Worm (Caenorhabditis elegans) whole organism, L4 larva: ENCODE results near the gene T24D8.6.

Source experiments
- R02D3.7 ChIP-seq: fragments of 150-350 bp; sonication (generic microtip); optimal IDR thresholded peaks from 3 replicates; lab custom pipeline; 2014; ENCODE audit warnings: missing biosample characterization, missing genetic modification characterization
- ZK337.2 ChIP-seq: fragments of 200-800 bp; sonication (Bioruptor generic); IDR thresholded peaks from 2 replicates; pipeline ENCODE4 v1.3.6; 2022; ENCODE audit warnings: missing genetic modification reagents, missing genetic modification characterization, missing compliant biosample characterization
- ZK546.5 ChIP-seq, 2 experiments: sonication (generic microtip); optimal IDR thresholded peaks; 2 replicates each; lab custom pipeline; 2017; ENCODE audit warnings: missing biosample characterization in 2 of 2, missing genetic modification characterization in 2 of 2
- aha-1 ChIP-seq: fragments of 150-350 bp; peaks from one replicate; lab custom pipeline; 2014; ENCODE audit warnings: missing biosample characterization, missing genetic modification characterization
- ama-1 ChIP-seq: fragments of 150-350 bp; optimal IDR thresholded peaks from 2 replicates; lab custom pipeline; 2014; ENCODE audit warnings: inconsistent platforms, mixed read lengths
- ceh-44 ChIP-seq: fragments of 200-800 bp; sonication (Bioruptor generic); IDR thresholded peaks from 2 replicates; pipeline ENCODE4 v1.3.6; 2022; ENCODE audit warnings: missing genetic modification reagents, missing genetic modification characterization, missing compliant biosample characterization
- cey-2 ChIP-seq: sonication (generic microtip); optimal IDR thresholded peaks from 3 replicates; lab custom pipeline; 2017; ENCODE audit warnings: missing genetic modification characterization, mild to moderate bottlenecking, missing compliant biosample characterization, antibody characterized with exemption, borderline replicate concordance; ENCODE audit not compliant: insufficient read depth
- daf-16 ChIP-seq, 3 experiments: sonication (generic microtip); optimal IDR thresholded peaks; 2 replicates each; lab custom pipeline; 2016 to 2017; ENCODE audit warnings: missing genetic modification characterization in 3 of 3, missing genetic modification reagents in 3 of 3, mild to moderate bottlenecking in 2 of 3, missing compliant biosample characterization in 2 of 3, missing biosample characterization in 1 of 3, moderate library complexity in 1 of 3
- dmd-8 ChIP-seq: fragments of 200-800 bp; sonication (Bioruptor generic); IDR thresholded peaks from 2 replicates; pipeline ENCODE4 v1.3.6; 2022; ENCODE audit warnings: missing genetic modification characterization, missing compliant biosample characterization
- dmd-9 ChIP-seq: fragments of 200-800 bp; sonication (Bioruptor generic); IDR thresholded peaks from 2 replicates; pipeline ENCODE4 v1.3.6; 2022; ENCODE audit warnings: missing genetic modification reagents, missing genetic modification characterization, missing compliant biosample characterization
- dpl-1 ChIP-seq: fragments of 150-350 bp; optimal IDR thresholded peaks from 2 replicates; lab custom pipeline; 2014; ENCODE audit warnings: missing biosample characterization, missing genetic modification reagents, missing genetic modification characterization
- duxl-1 ChIP-seq: sonication (generic microtip); optimal IDR thresholded peaks from 2 replicates; lab custom pipeline; 2016; ENCODE audit warnings: mild to moderate bottlenecking, missing genetic modification characterization, moderate library complexity, missing compliant biosample characterization; ENCODE audit not compliant: poor library complexity
- dve-1 ChIP-seq: sonication (generic microtip); optimal IDR thresholded peaks from 2 replicates; lab custom pipeline; 2017; ENCODE audit warnings: antibody characterized with exemption, mild to moderate bottlenecking, missing genetic modification characterization, missing compliant biosample characterization; ENCODE audit not compliant: insufficient read depth
- hlh-11 ChIP-seq: fragments of 200-800 bp; sonication (Bioruptor generic); optimal IDR thresholded peaks from 2 replicates; lab custom pipeline; 2018; ENCODE audit warnings: mild to moderate bottlenecking, missing genetic modification characterization, missing compliant biosample characterization
- hlh-30 ChIP-seq: sonication (generic microtip); optimal IDR thresholded peaks from 2 replicates; lab custom pipeline; 2017; ENCODE audit warnings: antibody characterized with exemption, mild to moderate bottlenecking, missing genetic modification characterization, missing compliant biosample characterization; ENCODE audit not compliant: insufficient read depth
- lim-7 ChIP-seq: fragments of 200-800 bp; sonication (Bioruptor generic); IDR thresholded peaks from 2 replicates; pipeline ENCODE4 v1.3.6; 2022; ENCODE audit warnings: missing genetic modification characterization, missing compliant biosample characterization
- lin-13 ChIP-seq: fragments of 150-350 bp; optimal IDR thresholded peaks from 2 replicates; lab custom pipeline; 2014; ENCODE audit warnings: missing biosample characterization, missing genetic modification reagents, missing genetic modification characterization
- lin-15B ChIP-seq: fragments of 150-350 bp; sonication (generic microtip); optimal IDR thresholded peaks from 3 replicates; lab custom pipeline; 2014; ENCODE audit warnings: missing biosample characterization, missing genetic modification characterization
- lin-38 ChIP-seq: fragments of 200-800 bp; sonication (Bioruptor generic); IDR thresholded peaks from 2 replicates; pipeline ENCODE4 v1.3.6; 2022; ENCODE audit warnings: missing genetic modification reagents, missing genetic modification characterization, missing compliant biosample characterization
- lir-3 ChIP-seq: sonication (generic microtip); optimal IDR thresholded peaks from 2 replicates; lab custom pipeline; 2016; ENCODE audit warnings: mild to moderate bottlenecking, missing genetic modification characterization, missing compliant biosample characterization
- lsy-2 ChIP-seq, 2 experiments: fragments of 150-350 bp in 1 of 2; sonication (generic microtip) in 1 of 2; optimal IDR thresholded peaks; 2 replicates each; lab custom pipeline; 2014 to 2017; ENCODE audit warnings: missing biosample characterization in 2 of 2, missing genetic modification characterization in 2 of 2
- mdl-1 ChIP-seq, 2 experiments: fragments of 150-350 bp in 1 of 2; sonication (generic microtip) in 1 of 2; optimal IDR thresholded peaks; 2 replicates each; lab custom pipeline; 2014 to 2017; ENCODE audit warnings: missing biosample characterization in 2 of 2, missing genetic modification characterization in 2 of 2
- mdt-29 ChIP-seq: fragments of 200-800 bp; sonication (Bioruptor generic); IDR thresholded peaks from 2 replicates; pipeline ENCODE4 v1.3.6; 2022; ENCODE audit warnings: missing genetic modification reagents, missing genetic modification characterization, missing compliant biosample characterization
- mep-1 ChIP-seq: fragments of 150-350 bp; sonication (generic microtip); optimal IDR thresholded peaks from 3 replicates; lab custom pipeline; 2014; ENCODE audit warnings: missing biosample characterization, missing genetic modification characterization
- mes-2 ChIP-seq: sonication (generic microtip); optimal IDR thresholded peaks from 2 replicates; lab custom pipeline; 2016; ENCODE audit warnings: missing genotype, mild to moderate bottlenecking, missing genetic modification characterization, missing compliant biosample characterization; ENCODE audit not compliant: poor library complexity, severe bottlenecking
- nhr-10 ChIP-seq: fragments of 150-350 bp; optimal IDR thresholded peaks from 2 replicates; lab custom pipeline; 2014; ENCODE audit warnings: missing biosample characterization, missing genetic modification characterization
- nhr-102 ChIP-seq: sonication (generic microtip); optimal IDR thresholded peaks from 2 replicates; lab custom pipeline; 2016; ENCODE audit warnings: mild to moderate bottlenecking, missing genetic modification characterization, moderate library complexity, missing compliant biosample characterization
- nhr-6 ChIP-seq: fragments of 150-350 bp; optimal IDR thresholded peaks from 2 replicates; lab custom pipeline; 2014; ENCODE audit warnings: missing biosample characterization, missing genetic modification characterization
- nhr-77 ChIP-seq: fragments of 150-350 bp; optimal IDR thresholded peaks from 2 replicates; lab custom pipeline; 2014; ENCODE audit warnings: missing biosample characterization, missing genetic modification characterization
- pqm-1 ChIP-seq: sonication (generic microtip); optimal IDR thresholded peaks from 2 replicates; lab custom pipeline; 2017; ENCODE audit warnings: missing biosample characterization, missing genetic modification characterization
- skn-1 ChIP-seq: fragments of 150-350 bp; optimal IDR thresholded peaks from 2 replicates; lab custom pipeline; 2014; ENCODE audit warnings: missing biosample characterization, missing genetic modification characterization
- snpc-1.2 ChIP-seq: fragments of 200-800 bp; sonication (Bioruptor generic); IDR thresholded peaks from 2 replicates; pipeline ENCODE4 v1.3.6; 2022; ENCODE audit warnings: missing genetic modification reagents, missing genetic modification characterization, missing compliant biosample characterization
- snpc-4 ChIP-seq: fragments of 150-350 bp; optimal IDR thresholded peaks from 2 replicates; lab custom pipeline; 2014; ENCODE audit warnings: missing biosample characterization, missing genetic modification characterization
- unc-62 ChIP-seq, 3 experiments: fragments of 150-350 bp in 1 of 3; sonication (generic microtip); optimal IDR thresholded peaks in 2 of 3; peaks in 1 of 3; 1 replicate in 1 of 3; 2 replicates in 2 of 3; lab custom pipeline; 2014 to 2017; ENCODE audit warnings: missing biosample characterization in 3 of 3, missing genetic modification characterization in 3 of 3, missing genetic modification reagents in 3 of 3, missing genotype in 1 of 3
- vab-7 ChIP-seq: fragments of 200-800 bp; sonication (Bioruptor generic); IDR thresholded peaks from 2 replicates; pipeline ENCODE4 v1.3.6; 2022; ENCODE audit warnings: missing genetic modification reagents, missing genetic modification characterization, missing compliant biosample characterization
- zag-1 ChIP-seq: fragments of 150-350 bp; optimal IDR thresholded peaks from 2 replicates; lab custom pipeline; 2014; ENCODE audit warnings: missing biosample characterization, missing genetic modification characterization

Gene T24D8.6

ce11 chrX:2338210-2338609 is 27.6 kb downstream of the T24D8.6 start, which contains the start of gene nlp-45:
nlp-45 (minus strand) TSS chrX:2338310.
- TF ChIP-seq dmd-9 (GFP tag; lab: Robert Waterston, UW) = no peak
- no peak for TF ChIP-seq dmd-8 (GFP tag; lab: Robert Waterston, UW)
- TF ChIP-seq lin-15B (tag; lab: Kevin White, UChicago) = no peak
- TF ChIP-seq ZK546.5 (tag; optimal IDR thresholded peaks at IDR 0.05; lab: Kevin White, UChicago) = no peak
- TF ChIP-seq nhr-77 (tag; lab: Kevin White, UChicago) = no peak
- no peak for TF ChIP-seq skn-1 (tag; lab: Kevin White, UChicago)
- TF ChIP-seq pqm-1 (tag; lab: Kevin White, UChicago) = no peak
- no peak for TF ChIP-seq cey-2 (tag; lab: Kevin White, UChicago)
- TF ChIP-seq snpc-4 = no peak

DNA sequence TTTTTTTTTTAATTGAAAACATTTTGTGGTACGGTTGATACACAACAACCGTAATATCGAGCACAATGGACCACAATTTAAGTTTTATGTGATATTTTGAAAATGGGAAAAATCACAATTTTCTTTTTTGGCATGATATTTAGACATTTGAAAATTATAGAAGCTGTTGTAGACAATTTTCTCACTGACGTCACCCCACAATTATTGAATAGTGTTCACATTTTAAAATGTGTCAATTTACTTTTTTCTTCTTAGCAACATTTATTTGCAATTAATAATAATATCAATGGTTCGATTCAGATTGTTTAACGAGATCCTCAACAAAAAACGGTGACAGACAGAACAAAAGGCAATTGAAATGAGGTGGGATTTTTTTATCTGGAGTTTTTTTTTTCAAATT is 30.4 kb downstream of the T24D8.6 start, which contains the start of gene T01B6.1:
TSS of gene T01B6.1 (plus strand) at position 301 of the 400 bp plus-strand sequence.
- TF ChIP-seq unc-62 (GFP tag; optimal IDR thresholded peaks at IDR 0.05 in 1 of 2; lab: Kevin White, UChicago) (peak in 1 of 2 experiments; percentile 11), unc-62 (tag; optimal IDR thresholded peaks at IDR 0.05; lab: Kevin White, UChicago) (no peak), lir-3 (tag; lab: Kevin White, UChicago) (no peak)

DNA sequence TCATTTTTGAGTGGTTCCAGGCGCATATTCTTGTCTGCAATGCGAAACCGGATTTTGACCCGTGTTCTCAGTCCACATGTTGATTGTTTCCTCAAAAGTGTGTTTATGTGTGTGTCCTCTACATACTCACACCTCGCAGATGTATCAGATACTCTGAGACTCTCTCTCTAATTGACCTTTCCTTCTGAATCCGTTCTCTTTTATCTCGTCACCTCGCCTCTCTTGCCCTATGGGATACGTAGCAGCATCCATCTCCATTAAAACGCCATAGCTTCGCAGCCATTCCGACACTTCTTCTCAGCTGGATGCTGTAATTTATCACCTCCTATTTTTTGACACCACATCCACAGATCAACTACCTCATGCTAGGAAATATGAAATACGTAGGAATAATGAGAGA is 35.3 kb downstream of the T24D8.6 start:
- TF ChIP-seq nhr-6 (tag; lab: Kevin White, UChicago) = no peak
- no peak for TF ChIP-seq nhr-102
- no peak for TF ChIP-seq ZK337.2 (GFP tag; lab: Robert Waterston, UW)
- TF ChIP-seq aha-1 (tag; lab: Kevin White, UChicago) = peak; percentile 95
- peak in 1 of 2 experiments; percentile 24 for TF ChIP-seq unc-62 (GFP tag; optimal IDR thresholded peaks at IDR 0.05 in 1 of 2; lab: Kevin White, UChicago)
- TF ChIP-seq unc-62 (tag; optimal IDR thresholded peaks at IDR 0.05; lab: Kevin White, UChicago) = no peak
- no peak for TF ChIP-seq dpl-1
- TF ChIP-seq, all 104 proteins: peak for 2

- TF ChIP-seq ama-1 (lab: Kevin White, UChicago) (peak; percentile 85), lim-7 (GFP tag; lab: Robert Waterston, UW) (no peak), mdl-1 (tag; optimal IDR thresholded peaks at IDR 0.05; lab: Kevin White, UChicago) (no peak), lin-13 (GFP tag; lab: Kevin White, UChicago) (peak; percentile 23), hlh-30 (tag; lab: Kevin White, UChicago) (peak; percentile 29), unc-62 (GFP tag; optimal IDR thresholded peaks at IDR 0.05 in 1 of 2; lab: Kevin White, UChicago) (no peak), unc-62 (tag; optimal IDR thresholded peaks at IDR 0.05; lab: Kevin White, UChicago) (no peak), mes-2 (tag; lab: Kevin White, UChicago) (peak; percentile 67), snpc-1.2 (GFP tag; lab: Robert Waterston, UW) (peak; percentile 79; the same call in 1 of the 2 replicates), aha-1 (tag; lab: Kevin White, UChicago) (peak; percentile 94), duxl-1 (tag; lab: Kevin White, UChicago) (peak; percentile 8), daf-16 (GFP tag; optimal IDR thresholded peaks at IDR 0.05; lab: Kevin White, UChicago) (peak in 1 of 2 experiments; percentile 53), daf-16 (tag; optimal IDR thresholded peaks at IDR 0.05; lab: Kevin White, UChicago) (peak; percentile 51), vab-7 (GFP tag; lab: Robert Waterston, UW) (0 out of 2 replicates have a peak, but pooled peaks have one; percentile 8), lir-3 (tag; lab: Kevin White, UChicago) (no peak), dve-1 (peak; percentile 26), zag-1 (tag; lab: Kevin White, UChicago) (no peak), snpc-4 (peak; percentile 86), mep-1 (tag; lab: Kevin White, UChicago) (peak; percentile 10), ceh-44 (peak; percentile 7; the same call in 1 of the 2 replicates), nhr-102 (peak; percentile 66), R02D3.7 (no peak), lin-38 (GFP tag; lab: Robert Waterston, UW) (peak; percentile 39), mdt-29 (GFP tag; lab: Robert Waterston, UW) (peak; percentile 56; the same call in 1 of the 2 replicates), lsy-2 (tag; optimal IDR thresholded peaks at IDR 0.05; lab: Kevin White, UChicago) (peak in 1 of 2 experiments; percentile 41), nhr-10 (tag; lab: Kevin White, UChicago) (no peak), hlh-11 (tag; lab: Kevin White, UChicago) (peak; percentile 24)
Observed at ce11 chrX:2328873-2329272, 36.9 kb downstream of the T24D8.6 start.
